Worm (Caenorhabditis elegans) whole organism, early embryonic: ENCODE measurements around the gene B0218.7.

Experiments
- ama-1 ChIP-seq: fragments of 150-350 bp; optimal IDR thresholded peaks from 2 replicates; lab custom pipeline; 2014
- flt-1 ChIP-seq: fragments of 200-800 bp; sonication (Bioruptor generic); IDR thresholded peaks from 2 replicates; pipeline ENCODE4 v1.3.6; 2022; ENCODE audit warnings: missing genetic modification characterization, missing compliant biosample characterization
- hnd-1 ChIP-seq: sonication (generic microtip); optimal IDR thresholded peaks from 2 replicates; lab custom pipeline; 2016; ENCODE audit warnings: missing genetic modification characterization, missing compliant biosample characterization

ce11 chrIV:8203555-8203954, 37.7 kb upstream of the B0218.7 start:
- TF ChIP-seq ama-1 (lab: Kevin White, UChicago), result no peak
- no peak for TF ChIP-seq flt-1 (GFP tag; lab: Robert Waterston, UW)
- TF ChIP-seq hnd-1 (tag; lab: Kevin White, UChicago), result no peak
